Fruit fly (Drosophila melanogaster) whole organism, embryonic: ENCODE results near the gene bun.

ENCODE experiments used
- Asciz ChIP-seq: fragments of 200-800 bp; sonication (Bioruptor generic); optimal IDR thresholded peaks from 2 replicates; lab custom pipeline; 2017; ENCODE audit warnings: missing biosample characterization, mild to moderate bottlenecking, missing genetic modification characterization, missing genetic modification reagents
- Bgb ChIP-seq: fragments of 200-800 bp; sonication (Bioruptor generic); IDR thresholded peaks from 2 replicates; pipeline ENCODE4 v1.3.6; 2022; ENCODE audit warnings: missing biosample characterization, missing genetic modification characterization; ENCODE audit not compliant: partially characterized antibody
- BtbVII ChIP-seq: fragments of 200-800 bp; sonication (Bioruptor generic); optimal IDR thresholded peaks from 3 replicates; lab custom pipeline; 2017; ENCODE audit warnings: missing biosample characterization, mild to moderate bottlenecking, missing genetic modification characterization
- CG10543 ChIP-seq: fragments of 200-800 bp; sonication (Bioruptor generic); optimal IDR thresholded peaks from 3 replicates; lab custom pipeline; 2017; ENCODE audit warnings: missing biosample characterization, mild to moderate bottlenecking, missing genetic modification characterization, moderate library complexity
- CG12071 ChIP-seq: fragments of 200-800 bp; sonication (Bioruptor generic); optimal IDR thresholded peaks from 3 replicates; lab custom pipeline; 2018; ENCODE audit warnings: missing biosample characterization, mild to moderate bottlenecking, missing genetic modification characterization
- CG13296 ChIP-seq: fragments of 200-800 bp; sonication (Bioruptor generic); optimal IDR thresholded peaks from 3 replicates; lab custom pipeline; 2018; ENCODE audit warnings: missing biosample characterization, mild to moderate bottlenecking, missing genetic modification characterization
- CG15073 ChIP-seq: fragments of 200-800 bp; sonication (Bioruptor generic); optimal IDR thresholded peaks from 2 replicates; lab custom pipeline; 2016; ENCODE audit warnings: missing biosample characterization, missing genetic modification characterization
- CG1603 ChIP-seq: fragments of 200-800 bp; sonication (Bioruptor generic); optimal IDR thresholded peaks from 2 replicates; lab custom pipeline; 2019; ENCODE audit warnings: missing biosample characterization, mild to moderate bottlenecking, missing genetic modification characterization, moderate library complexity
- CG17361 ChIP-seq: fragments of 200-800 bp; sonication (Bioruptor generic); IDR thresholded peaks from 3 replicates; pipeline ENCODE4 v1.3.6; 2022; ENCODE audit warnings: missing biosample characterization, missing genetic modification characterization
- CG17912 ChIP-seq: fragments of 200-800 bp; sonication (Bioruptor generic); optimal IDR thresholded peaks from 2 replicates; lab custom pipeline; 2018; ENCODE audit warnings: missing biosample characterization, mild to moderate bottlenecking, missing genetic modification characterization
- CG18476 ChIP-seq: fragments of 200-800 bp; sonication (Bioruptor generic); optimal IDR thresholded peaks from 2 replicates; lab custom pipeline; 2016; ENCODE audit warnings: missing biosample characterization, mild to moderate bottlenecking, missing genetic modification characterization
- CG18619 ChIP-seq: fragments of 200-800 bp; sonication (Bioruptor generic); optimal IDR thresholded peaks from 3 replicates; lab custom pipeline; 2017; ENCODE audit warnings: missing biosample characterization, mild to moderate bottlenecking, missing genetic modification characterization
- CG2199 ChIP-seq: fragments of 200-800 bp; sonication (Bioruptor generic); IDR thresholded peaks from 3 replicates; pipeline ENCODE4 v1.3.6; 2022; ENCODE audit warnings: missing biosample characterization, missing genetic modification characterization
- CG2875 ChIP-seq: fragments of 200-800 bp; sonication (Bioruptor generic); optimal IDR thresholded peaks from 2 replicates; lab custom pipeline; 2017; ENCODE audit warnings: missing biosample characterization, mild to moderate bottlenecking, missing genetic modification characterization, missing genetic modification reagents
- CG3163 ChIP-seq: fragments of 200-800 bp; sonication (Bioruptor generic); optimal IDR thresholded peaks from 3 replicates; lab custom pipeline; 2016; ENCODE audit warnings: missing biosample characterization, missing genetic modification characterization
- CG34376 ChIP-seq: fragments of 200-800 bp; sonication (Bioruptor generic); optimal IDR thresholded peaks from 2 replicates; lab custom pipeline; 2018; ENCODE audit warnings: missing biosample characterization, mild to moderate bottlenecking, missing genetic modification characterization
- CG4282 ChIP-seq: fragments of 200-800 bp; sonication (Bioruptor generic); optimal IDR thresholded peaks from 2 replicates; lab custom pipeline; 2016; ENCODE audit warnings: missing biosample characterization, missing genetic modification characterization
- CG8281 ChIP-seq: fragments of 200-800 bp; sonication (Bioruptor generic); optimal IDR thresholded peaks from 2 replicates; lab custom pipeline; 2018; ENCODE audit warnings: missing biosample characterization, mild to moderate bottlenecking, missing genetic modification characterization, moderate library complexity
- CG8290 ChIP-seq, 3 experiments: fragments of 200-800 bp; sonication (Bioruptor generic); optimal IDR thresholded peaks; 2 replicates each; lab custom pipeline; 2016 to 2019; ENCODE audit warnings: missing biosample characterization in 3 of 3, missing genetic modification characterization in 3 of 3, mild to moderate bottlenecking in 2 of 3, moderate library complexity in 1 of 3
- Eip74EF ChIP-seq, 2 experiments: fragments of 200-800 bp in 1 of 2; fragments of >200 bp in 1 of 2; sonication (Bioruptor generic) in 1 of 2; optimal IDR thresholded peaks; 2 replicates each; lab custom pipeline; 2017 to 2019; ENCODE audit warnings: missing biosample characterization in 2 of 2, missing genetic modification characterization in 2 of 2, mild to moderate bottlenecking in 1 of 2, moderate library complexity in 1 of 2
- Ets65A ChIP-seq: fragments of 200-800 bp; sonication (Bioruptor generic); peaks from one replicate; lab custom pipeline; 2016; ENCODE audit warnings: missing biosample characterization, missing genetic modification characterization
- Ets97D ChIP-seq: fragments of 200-800 bp; sonication (Bioruptor generic); optimal IDR thresholded peaks from 3 replicates; lab custom pipeline; 2016; ENCODE audit warnings: missing biosample characterization, missing genetic modification characterization
- H2.0 ChIP-seq: fragments of 200-800 bp; sonication (Bioruptor generic); IDR thresholded peaks from 2 replicates; pipeline ENCODE4 v1.3.6; 2022; ENCODE audit warnings: missing biosample characterization, missing genetic modification characterization
- Jarid2 ChIP-seq: fragments of 200-800 bp; sonication (Bioruptor generic); optimal IDR thresholded peaks from 3 replicates; lab custom pipeline; 2017; ENCODE audit warnings: mild to moderate bottlenecking, missing biosample characterization, missing genetic modification reagents, missing genetic modification characterization
- Pdp1 ChIP-seq, 2 experiments: fragments of 200-800 bp; sonication (Bioruptor generic); optimal IDR thresholded peaks; 3 replicates each; lab custom pipeline; 2016; ENCODE audit warnings: missing biosample characterization in 2 of 2, missing genetic modification characterization in 2 of 2, mild to moderate bottlenecking in 1 of 2, moderate library complexity in 1 of 2
- Sox100B ChIP-seq: fragments of 200-800 bp; sonication (Bioruptor generic); optimal IDR thresholded peaks from 3 replicates; lab custom pipeline; 2018; ENCODE audit warnings: missing biosample characterization, mild to moderate bottlenecking, missing genetic modification characterization
- bab2 ChIP-seq: fragments of 200-800 bp; sonication (Bioruptor generic); optimal IDR thresholded peaks from 2 replicates; lab custom pipeline; 2016; ENCODE audit warnings: missing biosample characterization, missing genetic modification characterization
- ci ChIP-seq: fragments of 200-800 bp; sonication (Bioruptor generic); IDR thresholded peaks from 3 replicates; pipeline ENCODE4 v1.3.6; 2022; ENCODE audit warnings: missing biosample characterization, missing genetic modification characterization
- dmrt99B ChIP-seq: fragments of 200-800 bp; sonication (Bioruptor generic); optimal IDR thresholded peaks from 2 replicates; lab custom pipeline; 2018; ENCODE audit warnings: missing biosample characterization, mild to moderate bottlenecking, missing genetic modification characterization, moderate library complexity
- eve ChIP-seq, 2 experiments: fragments of >200 bp; optimal IDR thresholded peaks; 2 replicates each; lab custom pipeline; 2017; ENCODE audit warnings: missing biosample characterization in 2 of 2, missing genetic modification characterization in 2 of 2
- exex ChIP-seq: fragments of 200-800 bp; sonication (Bioruptor generic); optimal IDR thresholded peaks from 4 replicates; lab custom pipeline; 2018; ENCODE audit warnings: missing biosample characterization, mild to moderate bottlenecking, missing genetic modification characterization, moderate library complexity
- gcm ChIP-seq: fragments of 200-800 bp; sonication (Bioruptor generic); optimal IDR thresholded peaks from 2 replicates; lab custom pipeline; 2019; ENCODE audit warnings: missing biosample characterization, mild to moderate bottlenecking, missing genetic modification characterization, moderate library complexity
- grn ChIP-seq: fragments of 200-800 bp; sonication (Bioruptor generic); optimal IDR thresholded peaks from 3 replicates; lab custom pipeline; 2017; ENCODE audit warnings: missing biosample characterization, missing genetic modification characterization
- gro ChIP-seq: fragments of 200-800 bp; sonication (Bioruptor generic); optimal IDR thresholded peaks from 2 replicates; lab custom pipeline; 2016; ENCODE audit warnings: missing biosample characterization, missing genetic modification characterization
- lab ChIP-seq: fragments of 200-800 bp; sonication (Bioruptor generic); optimal IDR thresholded peaks from 3 replicates; lab custom pipeline; 2017; ENCODE audit warnings: missing biosample characterization, missing genetic modification characterization, mild to moderate bottlenecking, moderate library complexity, missing genetic modification reagents
- luna ChIP-seq: fragments of 200-800 bp; sonication (Bioruptor generic); optimal IDR thresholded peaks from 2 replicates; lab custom pipeline; 2016; ENCODE audit warnings: missing biosample characterization, missing genetic modification characterization
- maf-S ChIP-seq: fragments of 200-800 bp; sonication (Bioruptor generic); optimal IDR thresholded peaks from 2 replicates; lab custom pipeline; 2016; ENCODE audit warnings: missing biosample characterization, missing genetic modification characterization
- mirr ChIP-seq: fragments of 200-800 bp; sonication (Bioruptor generic); optimal IDR thresholded peaks from 3 replicates; lab custom pipeline; 2018; ENCODE audit warnings: missing biosample characterization, mild to moderate bottlenecking, missing genetic modification characterization
- pho ChIP-seq: fragments of 200-800 bp; sonication (Bioruptor generic); optimal IDR thresholded peaks from 2 replicates; lab custom pipeline; 2016; ENCODE audit warnings: missing biosample characterization, missing genetic modification characterization
- salm ChIP-seq: fragments of 200-800 bp; sonication (Bioruptor generic); optimal IDR thresholded peaks from 2 replicates; lab custom pipeline; 2018; ENCODE audit warnings: missing biosample characterization, mild to moderate bottlenecking, missing genetic modification characterization
- sens ChIP-seq: fragments of 200-800 bp; sonication (Bioruptor generic); peaks from one replicate; lab custom pipeline; 2016; ENCODE audit warnings: missing biosample characterization, missing genetic modification characterization
- slou ChIP-seq: fragments of 200-800 bp; sonication (Bioruptor generic); optimal IDR thresholded peaks from 3 replicates; lab custom pipeline; 2016; ENCODE audit warnings: missing biosample characterization, missing genetic modification characterization
- sob ChIP-seq: fragments of 200-800 bp; sonication (Bioruptor generic); IDR thresholded peaks from 2 replicates; pipeline ENCODE4 v1.3.6; 2022; ENCODE audit warnings: missing biosample characterization, missing genetic modification characterization
- stwl ChIP-seq: fragments of 200-800 bp; sonication (Bioruptor generic); optimal IDR thresholded peaks from 3 replicates; lab custom pipeline; 2018; ENCODE audit warnings: missing biosample characterization, mild to moderate bottlenecking, missing genetic modification characterization, moderate library complexity
- sug ChIP-seq: fragments of 200-800 bp; optimal IDR thresholded peaks from 2 replicates; lab custom pipeline; 2019; ENCODE audit warnings: missing biosample characterization, mild to moderate bottlenecking, missing genetic modification characterization, moderate library complexity
- wek ChIP-seq: fragments of 200-800 bp; sonication (Bioruptor generic); optimal IDR thresholded peaks from 3 replicates; lab custom pipeline; 2018; ENCODE audit warnings: missing biosample characterization, mild to moderate bottlenecking, missing genetic modification characterization, moderate library complexity

Gene bun

DNA sequence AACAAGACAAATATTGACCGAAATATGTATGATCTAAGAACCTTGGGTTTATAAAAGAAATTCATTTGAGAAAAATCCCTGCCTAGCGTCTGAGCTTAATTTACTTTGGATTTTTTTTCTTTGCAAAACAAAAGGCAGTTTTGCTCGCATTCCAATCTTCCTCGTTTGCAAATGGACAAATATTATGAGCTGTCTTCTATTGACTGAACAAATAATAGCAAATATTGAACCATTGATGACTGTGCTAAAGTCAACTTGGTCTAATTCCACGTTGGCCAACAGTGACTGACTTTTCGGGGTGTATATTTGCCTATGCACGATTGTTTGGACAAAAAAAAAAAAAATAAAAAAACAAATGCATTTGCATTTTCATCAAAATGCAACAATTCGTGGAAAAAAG is 37.0 kb downstream of the bun start (continued):
- peak; percentile 54 for TF ChIP-seq Asciz (GFP tag; lab: Kevin White, UChicago)
- TF ChIP-seq CG1603 (tag; lab: Kevin White, UChicago): peak; percentile 9
- TF ChIP-seq CG8281: no peak
- TF ChIP-seq CG17361 (GFP tag; lab: Robert Waterston, UW): no peak
- TF ChIP-seq bab2 (GFP tag; lab: Kevin White, UChicago): peak; percentile 47
- TF ChIP-seq CG2875 (GFP tag; lab: Kevin White, UChicago): peak; percentile 47
- TF ChIP-seq luna (GFP tag; lab: Kevin White, UChicago): no peak

DNA sequence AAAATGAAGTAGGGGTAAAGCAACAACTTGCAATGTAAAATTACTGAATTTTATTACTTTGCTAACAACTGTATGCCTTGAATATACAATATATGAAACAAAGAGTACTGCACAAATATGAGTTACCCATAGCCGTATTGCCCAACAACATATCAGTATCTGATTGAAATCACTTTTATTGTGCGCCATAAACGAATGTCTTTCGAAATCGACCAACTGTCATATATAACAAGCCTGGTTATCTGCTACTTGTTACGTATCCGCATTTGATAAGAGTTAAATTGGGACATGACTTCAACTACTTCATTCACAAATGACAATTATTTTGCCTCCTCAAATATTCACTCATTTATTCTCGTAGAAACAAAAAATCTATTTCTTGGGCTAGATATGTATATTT is 37.7 kb downstream of the bun start:
- peak; percentile 33 for TF ChIP-seq dmrt99B (tag; lab: Kevin White, UChicago)
- peak; percentile 17 for TF ChIP-seq gro
- TF ChIP-seq grn (GFP tag; lab: Kevin White, UChicago): peak; percentile 88
- TF ChIP-seq CG18476 (GFP tag; lab: Kevin White, UChicago): no peak
- TF ChIP-seq gcm: peak; percentile 2
- TF ChIP-seq CG4282 (GFP tag; lab: Kevin White, UChicago): no peak
- TF ChIP-seq sug (tag; lab: Kevin White, UChicago): peak; percentile 7
- peak; percentile 48 for TF ChIP-seq salm (tag; lab: Kevin White, UChicago)
- peak in 1 of 2 experiments; percentile 51 for TF ChIP-seq Eip74EF (GFP tag; optimal IDR thresholded peaks at IDR 0.05; lab: Kevin White, UChicago)
- TF ChIP-seq slou (GFP tag; lab: Kevin White, UChicago): no peak
- TF ChIP-seq exex (tag; lab: Kevin White, UChicago): peak; percentile 65
- TF ChIP-seq maf-S (GFP tag; lab: Kevin White, UChicago): no peak
- TF ChIP-seq pho (GFP tag; lab: Kevin White, UChicago): no peak
- peak; percentile 4 for TF ChIP-seq wek (GFP tag; lab: Kevin White, UChicago)
- TF ChIP-seq Pdp1 (GFP tag; optimal IDR thresholded peaks at IDR 0.05; lab: Kevin White, UChicago): peak in 1 of 2 experiments; percentile 68
- TF ChIP-seq CG12071 (GFP tag; lab: Kevin White, UChicago): peak; percentile 3
- TF ChIP-seq mirr: peak; percentile 67
- no peak for TF ChIP-seq CG17912 (GFP tag; lab: Kevin White, UChicago)
- no peak for TF ChIP-seq CG8290 (GFP tag; optimal IDR thresholded peaks at IDR 0.05; lab: Kevin White, UChicago)
- peak in 1 of 2 experiments; percentile 53 for TF ChIP-seq CG8290 (tag; optimal IDR thresholded peaks at IDR 0.05; lab: Kevin White, UChicago)
- TF ChIP-seq CG34376 (GFP tag; lab: Kevin White, UChicago): peak; percentile 17
- TF ChIP-seq ci (GFP tag; lab: Robert Waterston, UW): peak; percentile 48; the same call in 1 of the 3 replicates
- TF ChIP-seq BtbVII: no peak
- TF ChIP-seq lab (GFP tag; lab: Kevin White, UChicago): peak; percentile 23
- no peak for TF ChIP-seq sob
- no peak for TF ChIP-seq CG18619 (GFP tag; lab: Kevin White, UChicago)

dm6 chr2L:12508054-12508577 is 38.3 kb downstream of the bun start:
- no peak for TF ChIP-seq H2.0
- peak; percentile 69 for TF ChIP-seq sens (GFP tag; lab: Kevin White, UChicago)
- peak in 1 of 2 experiments; percentile 31 for TF ChIP-seq Pdp1 (GFP tag; optimal IDR thresholded peaks at IDR 0.05; lab: Kevin White, UChicago)
- TF ChIP-seq Bgb (GFP tag; lab: Robert Waterston, UW): 0 out of 2 replicates have a peak, but pooled peaks have one; percentile 5
- peak; percentile 57 for TF ChIP-seq CG15073 (GFP tag; lab: Kevin White, UChicago)
- no peak for TF ChIP-seq CG13296
- peak; percentile 72 for TF ChIP-seq Ets65A (GFP tag; lab: Kevin White, UChicago)
- peak; percentile 5 for TF ChIP-seq CG10543 (GFP tag; lab: Kevin White, UChicago)
- TF ChIP-seq Jarid2 (GFP tag; lab: Kevin White, UChicago): peak; percentile 27
- peak; percentile 51 for TF ChIP-seq stwl (tag; lab: Kevin White, UChicago)
- TF ChIP-seq Ets97D: peak; percentile 16
- TF ChIP-seq CG2199 (GFP tag; lab: Robert Waterston, UW): 0 out of 3 replicates have a peak, but pooled peaks have one; percentile 5
- no peak for TF ChIP-seq CG3163 (GFP tag; lab: Kevin White, UChicago)
- peak; percentile 13 for TF ChIP-seq Sox100B (GFP tag; lab: Kevin White, UChicago)
- TF ChIP-seq eve (GFP tag; optimal IDR thresholded peaks at IDR 0.05; lab: Kevin White, UChicago): peak in 1 of 2 experiments; percentile 27
